Worm (Caenorhabditis elegans) whole organism, L2 larva: ENCODE data around the gene nprl-2.

Source experiments
- C34F6.9 ChIP-seq: fragments of 150-350 bp; optimal IDR thresholded peaks from 2 replicates; lab custom pipeline; 2014; ENCODE audit warnings: missing biosample characterization, missing genetic modification characterization
- F13H6.1 ChIP-seq: sonication (generic microtip); optimal IDR thresholded peaks from 2 replicates; lab custom pipeline; 2016; ENCODE audit warnings: missing genetic modification characterization, missing compliant biosample characterization
- R02D3.7 ChIP-seq: fragments of 150-350 bp; optimal IDR thresholded peaks from 2 replicates; lab custom pipeline; 2014; ENCODE audit warnings: missing biosample characterization, missing genetic modification characterization
- Y55F3AM.14 ChIP-seq: fragments of 200-800 bp; sonication (Bioruptor generic); optimal IDR thresholded peaks from 2 replicates; lab custom pipeline; 2018; ENCODE audit warnings: mild to moderate bottlenecking, missing genetic modification characterization, missing compliant biosample characterization
- ZK546.5 ChIP-seq: sonication (generic microtip); optimal IDR thresholded peaks from 2 replicates; lab custom pipeline; 2017; ENCODE audit warnings: missing biosample characterization, missing genetic modification characterization
- alr-1 ChIP-seq: fragments of 150-350 bp; optimal IDR thresholded peaks from 2 replicates; lab custom pipeline; 2014; ENCODE audit warnings: missing biosample characterization, missing genetic modification characterization
- aly-2 ChIP-seq: fragments of 150-350 bp; optimal IDR thresholded peaks from 2 replicates; lab custom pipeline; 2014; ENCODE audit warnings: missing biosample characterization, missing genetic modification characterization
- ama-1 ChIP-seq: fragments of 150-350 bp; optimal IDR thresholded peaks from 2 replicates; lab custom pipeline; 2018; ENCODE audit warnings: inconsistent platforms
- blmp-1 ChIP-seq: sonication (generic microtip); optimal IDR thresholded peaks from 2 replicates; lab custom pipeline; 2017; ENCODE audit warnings: missing genetic modification characterization, mild to moderate bottlenecking, missing compliant biosample characterization, antibody characterized with exemption, moderate library complexity; ENCODE audit not compliant: insufficient read depth
- ceh-16 ChIP-seq: fragments of 150-350 bp; optimal IDR thresholded peaks from 2 replicates; lab custom pipeline; 2014; ENCODE audit warnings: missing biosample characterization, missing genetic modification characterization
- ceh-82 ChIP-seq: fragments of 150-350 bp; optimal IDR thresholded peaks from 2 replicates; lab custom pipeline; 2014; ENCODE audit warnings: missing biosample characterization, missing genetic modification characterization
- crh-2 ChIP-seq: sonication (generic microtip); optimal IDR thresholded peaks from 2 replicates; lab custom pipeline; 2017; ENCODE audit warnings: missing biosample characterization, missing genetic modification characterization
- dmd-4 ChIP-seq: sonication (generic microtip); optimal IDR thresholded peaks from 2 replicates; lab custom pipeline; 2017; ENCODE audit warnings: missing biosample characterization, missing genetic modification characterization
- egl-27 ChIP-seq: sonication (generic microtip); optimal IDR thresholded peaks from 3 replicates; lab custom pipeline; 2017; ENCODE audit warnings: missing biosample characterization, missing genetic modification reagents, missing genetic modification characterization
- elt-1 ChIP-seq: fragments of 150-350 bp; optimal IDR thresholded peaks from 2 replicates; lab custom pipeline; 2014; ENCODE audit warnings: missing biosample characterization, missing genetic modification characterization
- elt-3 ChIP-seq: sonication (generic microtip); optimal IDR thresholded peaks from 2 replicates; lab custom pipeline; 2017; ENCODE audit warnings: missing biosample characterization, missing genetic modification characterization
- fos-1 ChIP-seq: fragments of 150-350 bp; optimal IDR thresholded peaks from 2 replicates; lab custom pipeline; 2014; ENCODE audit warnings: missing biosample characterization, missing genetic modification characterization
- gmeb-1 ChIP-seq: fragments of 150-350 bp; optimal IDR thresholded peaks from 2 replicates; lab custom pipeline; 2014; ENCODE audit warnings: missing biosample characterization, missing genetic modification characterization
- lin-11 ChIP-seq: fragments of 150-350 bp; sonication (generic microtip); optimal IDR thresholded peaks from 2 replicates; lab custom pipeline; 2014; ENCODE audit warnings: missing biosample characterization, missing genetic modification characterization, inconsistent platforms, mixed read lengths
- lin-13 ChIP-seq: fragments of 150-350 bp; optimal IDR thresholded peaks from 2 replicates; lab custom pipeline; 2014; ENCODE audit warnings: missing biosample characterization, missing genetic modification reagents, missing genetic modification characterization
- lin-39 ChIP-seq: fragments of 150-350 bp; optimal IDR thresholded peaks from 2 replicates; lab custom pipeline; 2014; ENCODE audit warnings: missing biosample characterization, missing genetic modification reagents, missing genetic modification characterization
- lsy-2 ChIP-seq, 2 experiments: fragments of 150-350 bp in 1 of 2; sonication (generic microtip) in 1 of 2; optimal IDR thresholded peaks; 2 replicates each; lab custom pipeline; 2014 to 2017; ENCODE audit warnings: missing biosample characterization in 2 of 2, missing genetic modification characterization in 2 of 2
- mab-5 ChIP-seq: fragments of 150-350 bp; optimal IDR thresholded peaks from 2 replicates; lab custom pipeline; 2014; ENCODE audit warnings: missing biosample characterization, missing genetic modification characterization
- mbf-1 ChIP-seq: sonication (generic microtip); optimal IDR thresholded peaks from 2 replicates; lab custom pipeline; 2017; ENCODE audit warnings: missing biosample characterization, missing genetic modification characterization
- mdl-1 ChIP-seq, 2 experiments: fragments of 150-350 bp in 1 of 2; sonication (generic microtip) in 1 of 2; optimal IDR thresholded peaks; 2 replicates each; lab custom pipeline; 2017; ENCODE audit warnings: missing biosample characterization in 2 of 2, missing genetic modification characterization in 2 of 2
- nhr-10 ChIP-seq: sonication (generic microtip); optimal IDR thresholded peaks from 2 replicates; lab custom pipeline; 2017; ENCODE audit warnings: missing biosample characterization, missing genetic modification characterization
- nhr-11 ChIP-seq: fragments of 150-350 bp; optimal IDR thresholded peaks from 2 replicates; lab custom pipeline; 2014; ENCODE audit warnings: missing biosample characterization, missing genetic modification characterization
- nhr-12 ChIP-seq: fragments of 150-350 bp; optimal IDR thresholded peaks from 2 replicates; lab custom pipeline; 2014; ENCODE audit warnings: missing biosample characterization, missing genetic modification characterization
- nhr-129 ChIP-seq: fragments of 150-350 bp; optimal IDR thresholded peaks from 2 replicates; lab custom pipeline; 2014; ENCODE audit warnings: missing biosample characterization, missing genetic modification characterization
- nhr-21 ChIP-seq: fragments of 150-350 bp; optimal IDR thresholded peaks from 2 replicates; lab custom pipeline; 2014; ENCODE audit warnings: missing biosample characterization, missing genetic modification characterization
- nhr-23 ChIP-seq: fragments of 150-350 bp; optimal IDR thresholded peaks from 2 replicates; lab custom pipeline; 2014; ENCODE audit warnings: missing biosample characterization, missing genetic modification reagents, missing genetic modification characterization
- nhr-237 ChIP-seq: fragments of 150-350 bp; optimal IDR thresholded peaks from 2 replicates; lab custom pipeline; 2014; ENCODE audit warnings: missing biosample characterization, missing genetic modification characterization
- nhr-25 ChIP-seq: fragments of 150-350 bp; sonication (generic microtip); optimal IDR thresholded peaks from 3 replicates; lab custom pipeline; 2014; ENCODE audit warnings: missing biosample characterization, missing genetic modification characterization
- nhr-6 ChIP-seq: fragments of 150-350 bp; optimal IDR thresholded peaks from 2 replicates; lab custom pipeline; 2014; ENCODE audit warnings: missing biosample characterization, missing genetic modification characterization
- nhr-77 ChIP-seq: fragments of 150-350 bp; optimal IDR thresholded peaks from 2 replicates; lab custom pipeline; 2014; ENCODE audit warnings: missing biosample characterization, missing genetic modification characterization
- peb-1 ChIP-seq: fragments of 150-350 bp; optimal IDR thresholded peaks from 2 replicates; lab custom pipeline; 2014; ENCODE audit warnings: missing biosample characterization, missing genetic modification characterization
- sem-4 ChIP-seq: fragments of 150-350 bp; optimal IDR thresholded peaks from 2 replicates; lab custom pipeline; 2014; ENCODE audit warnings: missing biosample characterization, missing genetic modification reagents, missing genetic modification characterization
- skn-1 ChIP-seq: sonication (generic microtip); optimal IDR thresholded peaks from 2 replicates; lab custom pipeline; 2017; ENCODE audit warnings: missing biosample characterization, missing genetic modification characterization
- sma-3 ChIP-seq: sonication (generic microtip); optimal IDR thresholded peaks from 2 replicates; lab custom pipeline; 2016; ENCODE audit warnings: missing genetic modification reagents, missing genetic modification characterization, missing compliant biosample characterization
- sma-9 ChIP-seq, 2 experiments: fragments of 150-350 bp in 1 of 2; sonication (generic microtip) in 1 of 2; optimal IDR thresholded peaks; 2 replicates each; lab custom pipeline; 2014 to 2016; ENCODE audit warnings: missing genetic modification characterization in 2 of 2, mild to moderate bottlenecking in 1 of 2, missing biosample characterization in 1 of 2, missing compliant biosample characterization in 1 of 2, missing genetic modification reagents in 1 of 2, moderate library complexity in 1 of 2
- snpc-4 ChIP-seq: fragments of 150-350 bp; optimal IDR thresholded peaks from 2 replicates; lab custom pipeline; 2014; ENCODE audit warnings: missing biosample characterization, missing genetic modification characterization
- unc-39 ChIP-seq: fragments of 150-350 bp; optimal IDR thresholded peaks from 2 replicates; lab custom pipeline; 2014; ENCODE audit warnings: missing biosample characterization, missing genetic modification characterization
- unc-55 ChIP-seq: fragments of 150-350 bp; sonication (generic microtip); optimal IDR thresholded peaks from 3 replicates; lab custom pipeline; 2014; ENCODE audit warnings: missing biosample characterization, missing genetic modification reagents, missing genetic modification characterization
- unc-62 ChIP-seq: fragments of 150-350 bp; optimal IDR thresholded peaks from 2 replicates; lab custom pipeline; 2014; ENCODE audit warnings: missing biosample characterization, missing genetic modification reagents, missing genetic modification characterization
- zag-1 ChIP-seq: fragments of 150-350 bp; optimal IDR thresholded peaks from 2 replicates; lab custom pipeline; 2014; ENCODE audit warnings: missing biosample characterization, missing genetic modification characterization
- ztf-1 ChIP-seq: fragments of 200-800 bp; sonication (Bioruptor generic); conservative IDR thresholded peaks from 2 replicates; pipeline ENCODE4 v1.3.6; 2022; ENCODE audit warnings: missing genetic modification characterization, missing compliant biosample characterization
- ztf-11 ChIP-seq: sonication (generic microtip); optimal IDR thresholded peaks from 2 replicates; lab custom pipeline; 2017; ENCODE audit warnings: missing biosample characterization, missing genetic modification characterization
- ztf-4 ChIP-seq: fragments of 150-350 bp; optimal IDR thresholded peaks from 2 replicates; lab custom pipeline; 2014; ENCODE audit warnings: missing biosample characterization, missing genetic modification characterization

The nprl-2 gene

DNA sequence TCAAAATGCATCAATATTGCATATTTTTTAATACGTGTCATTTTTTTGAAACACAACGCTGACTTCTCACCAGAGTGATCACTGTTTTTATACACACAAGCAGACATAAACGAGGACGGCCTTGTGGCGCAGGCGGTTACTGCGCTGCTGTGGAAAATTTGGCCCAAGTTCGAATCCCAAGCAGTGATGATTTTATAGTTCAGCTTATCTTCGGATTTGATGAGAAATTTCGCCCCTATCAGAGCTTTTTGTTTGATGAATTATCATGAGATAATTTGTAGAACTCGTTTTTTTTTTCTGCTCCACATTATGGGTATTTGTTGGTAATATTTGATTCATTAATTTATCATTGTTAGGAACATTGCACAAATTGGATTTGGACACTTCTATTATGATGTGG is 17.3 kb downstream of the nprl-2 start:
- TF ChIP-seq ztf-1 (no peak), mab-5 (tag; lab: Kevin White, UChicago) (peak; percentile 30), nhr-21 (peak; percentile 79), sem-4 (tag; lab: Kevin White, UChicago) (peak; percentile 83), snpc-4 (tag; lab: Kevin White, UChicago) (no peak), lin-13 (GFP tag; lab: Kevin White, UChicago) (peak; percentile 50), zag-1 (peak; percentile 45), lin-39 (tag; lab: Kevin White, UChicago) (no peak), blmp-1 (tag; lab: Kevin White, UChicago) (peak; percentile 22), nhr-129 (tag; lab: Kevin White, UChicago) (peak; percentile 83), ama-1 (lab: Kevin White, UChicago) (peak; percentile 11), Y55F3AM.14 (peak; percentile 70), mbf-1 (no peak), R02D3.7 (no peak), nhr-10 (tag; lab: Kevin White, UChicago) (peak; percentile 28), aly-2 (tag; lab: Kevin White, UChicago) (no peak), nhr-6 (tag; lab: Kevin White, UChicago) (peak; percentile 36), nhr-23 (tag; lab: Kevin White, UChicago) (no peak), sma-9 (GFP tag; optimal IDR thresholded peaks at IDR 0.05; lab: Kevin White, UChicago) (peak; percentile 79), sma-9 (tag; optimal IDR thresholded peaks at IDR 0.05; lab: Kevin White, UChicago) (no peak), ceh-16 (tag; lab: Kevin White, UChicago) (no peak), unc-55 (peak; percentile 78), sma-3 (GFP tag; lab: Kevin White, UChicago) (peak; percentile 77), unc-62 (GFP tag; lab: Kevin White, UChicago) (no peak), F13H6.1 (peak; percentile 63), mdl-1 (tag; optimal IDR thresholded peaks at IDR 0.05; lab: Kevin White, UChicago) (no peak), nhr-77 (tag; lab: Kevin White, UChicago) (no peak), ztf-4 (tag; lab: Kevin White, UChicago) (peak; percentile 51), fos-1 (tag; lab: Kevin White, UChicago) (peak; percentile 72), crh-2 (tag; lab: Kevin White, UChicago) (peak; percentile 66), ztf-11 (no peak), alr-1 (no peak), ZK546.5 (no peak), nhr-25 (tag; lab: Kevin White, UChicago) (peak; percentile 59), peb-1 (no peak), elt-1 (tag; lab: Kevin White, UChicago) (no peak), skn-1 (tag; lab: Kevin White, UChicago) (no peak), gmeb-1 (tag; lab: Kevin White, UChicago) (peak; percentile 66), nhr-12 (tag; lab: Kevin White, UChicago) (no peak), egl-27 (tag; lab: Kevin White, UChicago) (peak; percentile 62), ceh-82 (no peak), nhr-11 (tag; lab: Kevin White, UChicago) (no peak), C34F6.9 (tag; lab: Kevin White, UChicago) (peak; percentile 71), lsy-2 (tag; optimal IDR thresholded peaks at IDR 0.05; lab: Kevin White, UChicago) (peak; percentile 60 to 77), lin-11 (tag; lab: Kevin White, UChicago) (peak; percentile 10), nhr-237 (no peak), dmd-4 (no peak), unc-39 (tag; lab: Kevin White, UChicago) (no peak), elt-3 (no peak)
